Fruit fly (Drosophila melanogaster) S2 (cell line): ENCODE results near the gene CCT1.

ENCODE experiments used
- CG8478 ChIP-seq: fragments of >200 bp; optimal IDR thresholded peaks from 2 replicates; lab custom pipeline; 2018
- CTCF ChIP-seq, 2 experiments: fragments of >200 bp; optimal IDR thresholded peaks; 2 replicates each; lab custom pipeline; 2018

- no peak for TF ChIP-seq CTCF (optimal IDR thresholded peaks at IDR 0.05; lab: Kevin White, UChicago)
- no peak for TF ChIP-seq CG8478
Measured at dm6 chr3R:22446493-22446892, 44.7 kb downstream of the CCT1 start, which contains the start of gene CG12499.
